Fruit fly (Drosophila melanogaster) whole organism, embryonic: ENCODE measurements around the gene ZnT33D.

Experiments used
- B-H1 ChIP-seq: fragments of 200-800 bp; sonication (Bioruptor generic); IDR thresholded peaks from 3 replicates; pipeline ENCODE4 v1.3.6; 2022; ENCODE audit warnings: missing biosample characterization, missing genetic modification characterization
- BEAF-32 ChIP-seq: fragments of 200-800 bp; sonication (Bioruptor generic); optimal IDR thresholded peaks from 3 replicates; lab custom pipeline; 2017; ENCODE audit warnings: missing biosample characterization, missing genetic modification characterization, mild to moderate bottlenecking, moderate library complexity, missing genetic modification reagents
- CG10267 ChIP-seq: fragments of 200-800 bp; sonication (Bioruptor generic); optimal IDR thresholded peaks from 2 replicates; lab custom pipeline; 2018; ENCODE audit warnings: missing biosample characterization, mild to moderate bottlenecking, missing genetic modification characterization, moderate library complexity
- CG10462 ChIP-seq: fragments of 200-800 bp; sonication (Bioruptor generic); optimal IDR thresholded peaks from 2 replicates; lab custom pipeline; 2016; ENCODE audit warnings: missing biosample characterization, missing genetic modification characterization
- CG10543 ChIP-seq: fragments of 200-800 bp; sonication (Bioruptor generic); optimal IDR thresholded peaks from 3 replicates; lab custom pipeline; 2017; ENCODE audit warnings: missing biosample characterization, mild to moderate bottlenecking, missing genetic modification characterization, moderate library complexity
- CG11398 ChIP-seq: fragments of 200-800 bp; sonication (Bioruptor generic); optimal IDR thresholded peaks from 2 replicates; lab custom pipeline; 2016; ENCODE audit warnings: missing biosample characterization, missing genetic modification characterization
- CG12071 ChIP-seq: fragments of 200-800 bp; sonication (Bioruptor generic); optimal IDR thresholded peaks from 3 replicates; lab custom pipeline; 2018; ENCODE audit warnings: missing biosample characterization, mild to moderate bottlenecking, missing genetic modification characterization
- CG12155 ChIP-seq: fragments of 200-800 bp; sonication (Bioruptor generic); optimal IDR thresholded peaks from 3 replicates; lab custom pipeline; 2016; ENCODE audit warnings: missing biosample characterization, missing genetic modification characterization
- CG13287 ChIP-seq: fragments of 200-800 bp; sonication (Bioruptor generic); IDR thresholded peaks from 2 replicates; pipeline ENCODE4 v1.3.6; 2022; ENCODE audit warnings: missing biosample characterization, missing genetic modification characterization; ENCODE audit not compliant: partially characterized antibody
- CG15601 ChIP-seq: fragments of 200-800 bp; sonication (Bioruptor generic); optimal IDR thresholded peaks from 3 replicates; lab custom pipeline; 2019; ENCODE audit warnings: missing biosample characterization, mild to moderate bottlenecking, missing genetic modification characterization, moderate library complexity
- CG3065 ChIP-seq: fragments of 200-800 bp; sonication (Bioruptor generic); optimal IDR thresholded peaks from 2 replicates; lab custom pipeline; 2016; ENCODE audit warnings: missing biosample characterization, missing genetic modification characterization
- CG3163 ChIP-seq: fragments of 200-800 bp; sonication (Bioruptor generic); optimal IDR thresholded peaks from 3 replicates; lab custom pipeline; 2016; ENCODE audit warnings: missing biosample characterization, missing genetic modification characterization
- CG34422 ChIP-seq: fragments of 200-800 bp; sonication (Bioruptor generic); IDR thresholded peaks from 3 replicates; pipeline ENCODE4 v1.3.6; 2022; ENCODE audit warnings: missing biosample characterization, missing genetic modification characterization
- CG4328 ChIP-seq: fragments of 200-800 bp; sonication (Bioruptor generic); optimal IDR thresholded peaks from 3 replicates; lab custom pipeline; 2017; ENCODE audit warnings: missing biosample characterization, missing genetic modification reagents, missing genetic modification characterization
- CG43689 ChIP-seq: fragments of 200-800 bp; sonication (Bioruptor generic); IDR thresholded peaks from 2 replicates; pipeline ENCODE4 v1.3.6; 2022; ENCODE audit warnings: missing biosample characterization, missing genetic modification characterization
- CG4617 ChIP-seq: fragments of 200-800 bp; sonication (Bioruptor generic); optimal IDR thresholded peaks from 3 replicates; lab custom pipeline; 2016; ENCODE audit warnings: missing biosample characterization, missing genetic modification characterization, borderline replicate concordance
- CG5245 ChIP-seq: fragments of 200-800 bp; sonication (Bioruptor generic); optimal IDR thresholded peaks from 3 replicates; lab custom pipeline; 2016; ENCODE audit warnings: missing biosample characterization, missing genetic modification characterization
- CG6654 ChIP-seq: fragments of 200-800 bp; sonication (Bioruptor generic); optimal IDR thresholded peaks from 2 replicates; lab custom pipeline; 2017; ENCODE audit warnings: missing biosample characterization, mild to moderate bottlenecking, missing genetic modification characterization
- CG6689 ChIP-seq: fragments of 200-800 bp; sonication (Bioruptor generic); IDR thresholded peaks from 2 replicates; pipeline ENCODE4 v1.3.6; 2022; ENCODE audit warnings: missing biosample characterization, missing genetic modification characterization
- CG7963 ChIP-seq: fragments of 200-800 bp; sonication (Bioruptor generic); IDR thresholded peaks from 3 replicates; pipeline ENCODE4 v1.3.6; 2022; ENCODE audit warnings: missing biosample characterization, missing genetic modification characterization; ENCODE audit not compliant: partially characterized antibody
- CG8281 ChIP-seq: fragments of 200-800 bp; sonication (Bioruptor generic); optimal IDR thresholded peaks from 2 replicates; lab custom pipeline; 2018; ENCODE audit warnings: missing biosample characterization, mild to moderate bottlenecking, missing genetic modification characterization, moderate library complexity
- CG8765 ChIP-seq: fragments of 200-800 bp; sonication (Bioruptor generic); IDR thresholded peaks from 2 replicates; pipeline ENCODE4 v1.3.6; 2022; ENCODE audit warnings: missing biosample characterization, missing genetic modification characterization
- CG9727 ChIP-seq: fragments of 200-800 bp; sonication (Bioruptor generic); optimal IDR thresholded peaks from 3 replicates; lab custom pipeline; 2017; ENCODE audit warnings: missing biosample characterization, mild to moderate bottlenecking, missing genetic modification characterization
- CG9817 ChIP-seq: fragments of 200-800 bp; sonication (Bioruptor generic); optimal IDR thresholded peaks from 2 replicates; lab custom pipeline; 2018; ENCODE audit warnings: missing biosample characterization, mild to moderate bottlenecking, missing genetic modification characterization, moderate library complexity
- Dll ChIP-seq: fragments of 200-800 bp; sonication (Bioruptor generic); IDR thresholded peaks from 4 replicates; pipeline ENCODE4 v1.3.6; 2022; ENCODE audit warnings: missing biosample characterization, missing genetic modification characterization; ENCODE audit not compliant: partially characterized antibody
- Ets65A ChIP-seq: fragments of 200-800 bp; sonication (Bioruptor generic); peaks from one replicate; lab custom pipeline; 2016; ENCODE audit warnings: missing biosample characterization, missing genetic modification characterization
- Fer2 ChIP-seq: fragments of 200-800 bp; sonication (Bioruptor generic); optimal IDR thresholded peaks from 2 replicates; lab custom pipeline; 2018; ENCODE audit warnings: missing biosample characterization, mild to moderate bottlenecking, missing genetic modification characterization, moderate library complexity
- H15 ChIP-seq: fragments of 200-800 bp; sonication (Bioruptor generic); IDR thresholded peaks from 3 replicates; pipeline ENCODE4 v1.3.6; 2022; ENCODE audit warnings: missing biosample characterization, missing genetic modification characterization
- H2.0 ChIP-seq: fragments of 200-800 bp; sonication (Bioruptor generic); IDR thresholded peaks from 2 replicates; pipeline ENCODE4 v1.3.6; 2022; ENCODE audit warnings: missing biosample characterization, missing genetic modification characterization
- NfI ChIP-seq: fragments of 200-800 bp; sonication (Bioruptor generic); optimal IDR thresholded peaks from 3 replicates; lab custom pipeline; 2018; ENCODE audit warnings: missing biosample characterization, mild to moderate bottlenecking, missing genetic modification characterization, moderate library complexity
- Trl ChIP-seq, 3 experiments: fragments of >200 bp in 2 of 3; fragments of 200-800 bp in 1 of 3; sonication (Bioruptor generic) in 1 of 3; optimal IDR thresholded peaks; 2 replicates in 1 of 3; 3 replicates in 2 of 3; lab custom pipeline; 2016 to 2017; ENCODE audit warnings: missing biosample characterization in 1 of 3, missing genetic modification characterization in 1 of 3
- btn ChIP-seq: fragments of 200-800 bp; sonication (Bioruptor generic); optimal IDR thresholded peaks from 2 replicates; lab custom pipeline; 2016; ENCODE audit warnings: missing biosample characterization, missing genetic modification characterization
- corto ChIP-seq: fragments of 200-800 bp; sonication (Bioruptor generic); optimal IDR thresholded peaks from 2 replicates; lab custom pipeline; 2016; ENCODE audit warnings: missing biosample characterization, mild to moderate bottlenecking, missing genetic modification characterization, moderate library complexity
- crp ChIP-seq, 2 experiments: fragments of 200-800 bp; sonication (Bioruptor generic); optimal IDR thresholded peaks; 2 replicates in 1 of 2; 3 replicates in 1 of 2; lab custom pipeline; 2017; ENCODE audit warnings: missing biosample characterization in 2 of 2, missing genetic modification characterization in 2 of 2, mild to moderate bottlenecking in 1 of 2, moderate library complexity in 1 of 2
- ems ChIP-seq: fragments of 200-800 bp; sonication (Bioruptor generic); optimal IDR thresholded peaks from 3 replicates; lab custom pipeline; 2016; ENCODE audit warnings: missing biosample characterization, missing genetic modification characterization
- eyg ChIP-seq: fragments of 200-800 bp; sonication (Bioruptor generic); optimal IDR thresholded peaks from 3 replicates; lab custom pipeline; 2016; ENCODE audit warnings: missing biosample characterization, missing genetic modification characterization
- nau ChIP-seq: fragments of 200-800 bp; sonication (Bioruptor generic); optimal IDR thresholded peaks from 3 replicates; lab custom pipeline; 2017; ENCODE audit warnings: missing biosample characterization, mild to moderate bottlenecking, missing genetic modification characterization, missing genetic modification reagents
- pan ChIP-seq, 4 experiments: fragments of >200 bp in 3 of 4; fragments of 200-800 bp in 1 of 4; sonication (Bioruptor generic) in 1 of 4; optimal IDR thresholded peaks in 3 of 4; IDR thresholded peaks in 1 of 4; 2 replicates each; pipeline versions ENCODE4 v1.3.6 to Lab custom; 2017 to 2022; ENCODE audit warnings: missing biosample characterization in 2 of 4, missing genetic modification characterization in 2 of 4, mixed read lengths in 1 of 4
- pb ChIP-seq: fragments of 200-800 bp; sonication (Bioruptor generic); optimal IDR thresholded peaks from 3 replicates; lab custom pipeline; 2016; ENCODE audit warnings: missing biosample characterization, missing genetic modification characterization
- pzg ChIP-seq: fragments of 200-800 bp; sonication (Bioruptor generic); optimal IDR thresholded peaks from 3 replicates; lab custom pipeline; 2018; ENCODE audit warnings: missing biosample characterization, mild to moderate bottlenecking, missing genetic modification characterization, moderate library complexity
- stwl ChIP-seq: fragments of 200-800 bp; sonication (Bioruptor generic); optimal IDR thresholded peaks from 3 replicates; lab custom pipeline; 2018; ENCODE audit warnings: missing biosample characterization, mild to moderate bottlenecking, missing genetic modification characterization, moderate library complexity
- ttk ChIP-seq: fragments of 200-800 bp; sonication (Bioruptor generic); IDR thresholded peaks from 2 replicates; pipeline ENCODE4 v2.1.2; 2022; ENCODE audit warnings: missing biosample characterization, missing genetic modification characterization

Gene ZnT33D

dm6 chr2L:12207549-12207948 is 43.5 kb downstream of the ZnT33D start, which contains the start of gene CG31759:
Gene CG31759 (plus strand): TSS chr2L:12207709.
- TF ChIP-seq Ets65A (no peak), CG6654 (no peak), CG3163 (GFP tag; lab: Kevin White, UChicago) (peak; percentile 11), Fer2 (tag; lab: Kevin White, UChicago) (no peak), CG8281 (tag; lab: Kevin White, UChicago) (no peak), CG6689 (GFP tag; lab: Robert Waterston, UW) (no peak), CG5245 (GFP tag; lab: Kevin White, UChicago) (no peak), H2.0 (GFP tag; lab: Robert Waterston, UW) (no peak), CG4617 (GFP tag; lab: Kevin White, UChicago) (no peak), CG15601 (no peak), nau (GFP tag; lab: Kevin White, UChicago) (no peak), Trl (optimal IDR thresholded peaks at IDR 0.05; lab: Kevin White, UChicago) (peak; percentile 13 to 39), Trl (GFP tag; optimal IDR thresholded peaks at IDR 0.05; lab: Kevin White, UChicago) (no peak), CG12155 (GFP tag; lab: Kevin White, UChicago) (no peak), H15 (no peak), pan (optimal IDR thresholded peaks at IDR 0.05; lab: Kevin White, UChicago) (no peak), pan (GFP tag; optimal IDR thresholded peaks at IDR 0.05 in 1 of 2, IDR thresholded peaks at IDR 0.05 in 1 of 2) (no peak), CG3065 (GFP tag; lab: Kevin White, UChicago) (no peak), CG8765 (GFP tag; lab: Robert Waterston, UW) (no peak), CG9817 (tag; lab: Kevin White, UChicago) (no peak), CG13287 (GFP tag; lab: Robert Waterston, UW) (peak; percentile 72), ems (GFP tag; lab: Kevin White, UChicago) (no peak), btn (no peak), pzg (GFP tag; lab: Kevin White, UChicago) (peak; percentile 3), CG10267 (no peak), NfI (GFP tag; lab: Kevin White, UChicago) (no peak), Dll (0 out of 4 replicates have a peak, but pooled peaks have one; percentile 27), crp (GFP tag; optimal IDR thresholded peaks at IDR 0.05; lab: Kevin White, UChicago) (peak in 1 of 2 experiments; percentile 88), stwl (tag; lab: Kevin White, UChicago) (peak; percentile 5), eyg (GFP tag; lab: Kevin White, UChicago) (no peak), CG43689 (GFP tag; lab: Robert Waterston, UW) (no peak), ttk (GFP tag; lab: Robert Waterston, UW) (no peak), B-H1 (GFP tag; lab: Robert Waterston, UW) (no peak), BEAF-32 (GFP tag; lab: Kevin White, UChicago) (no peak), CG10462 (GFP tag; lab: Kevin White, UChicago) (no peak), CG7963 (no peak), CG11398 (GFP tag; lab: Kevin White, UChicago) (no peak), CG4328 (GFP tag; lab: Kevin White, UChicago) (no peak), CG10543 (GFP tag; lab: Kevin White, UChicago) (no peak), CG9727 (GFP tag; lab: Kevin White, UChicago) (no peak), CG12071 (GFP tag; lab: Kevin White, UChicago) (no peak), pb (GFP tag; lab: Kevin White, UChicago) (no peak), CG34422 (GFP tag; lab: Robert Waterston, UW) (no peak), corto (no peak)
